Worm (Caenorhabditis elegans) whole organism, L1 larva: ENCODE results near the gene bath-36.
A peak's percentile ranks its signal among the peaks of the same experiment; 100 is the strongest.

Source experiments
- Y116A8C.19 ChIP-seq: sonication (generic microtip); optimal IDR thresholded peaks from 2 replicates; lab custom pipeline; 2016; ENCODE audit warnings: missing compliant biosample characterization, missing genetic modification characterization, borderline replicate concordance
- alr-1 ChIP-seq: fragments of 200-800 bp; sonication (Bioruptor generic); optimal IDR thresholded peaks from 2 replicates; lab custom pipeline; 2018; ENCODE audit warnings: borderline replicate concordance, mild to moderate bottlenecking, missing genetic modification characterization, missing compliant biosample characterization
- ama-1 ChIP-seq: fragments of 150-350 bp; optimal IDR thresholded peaks from 2 replicates; lab custom pipeline; 2014
- ceh-8 ChIP-seq: fragments of 200-800 bp; sonication (Bioruptor generic); optimal IDR thresholded peaks from 2 replicates; lab custom pipeline; 2018; ENCODE audit warnings: mild to moderate bottlenecking, missing genetic modification characterization, moderate library complexity, missing compliant biosample characterization
- ceh-82 ChIP-seq, 3 experiments: fragments of 150-350 bp in 1 of 3; sonication (generic microtip) in 2 of 3; optimal IDR thresholded peaks; 2 replicates each; lab custom pipeline; 2014 to 2017; ENCODE audit warnings: missing biosample characterization in 3 of 3, missing genetic modification characterization in 3 of 3
- ceh-88 ChIP-seq: fragments of 200-800 bp; sonication (Bioruptor generic); IDR thresholded peaks from 2 replicates; pipeline ENCODE4 v1.3.6; 2022; ENCODE audit warnings: missing genetic modification characterization, missing compliant biosample characterization
- ceh-90 ChIP-seq: sonication (generic microtip); optimal IDR thresholded peaks from 2 replicates; lab custom pipeline; 2016; ENCODE audit warnings: missing genetic modification characterization, missing compliant biosample characterization
- efl-1 ChIP-seq, 4 experiments: fragments of 150-350 bp; optimal IDR thresholded peaks in 3 of 4; peaks in 1 of 4; 1 replicate in 1 of 4; 2 replicates in 3 of 4; lab custom pipeline; 2014; ENCODE audit warnings: missing biosample characterization in 2 of 4, missing genetic modification characterization in 2 of 4, missing genetic modification reagents in 2 of 4
- efl-3 ChIP-seq: fragments of 200-800 bp; sonication (Bioruptor generic); optimal IDR thresholded peaks from 2 replicates; lab custom pipeline; 2018; ENCODE audit warnings: mild to moderate bottlenecking, missing genetic modification characterization, missing compliant biosample characterization
- elt-2 ChIP-seq: sonication (generic microtip); optimal IDR thresholded peaks from 2 replicates; lab custom pipeline; 2016; ENCODE audit warnings: missing genetic modification characterization, mild to moderate bottlenecking, inconsistent platforms, missing compliant biosample characterization, missing genetic modification reagents
- elt-3 ChIP-seq, 6 experiments: fragments of 150-350 bp in 1 of 6; sonication (generic microtip); optimal IDR thresholded peaks; 2 replicates each; lab custom pipeline; 2017 to 2018; ENCODE audit warnings: missing biosample characterization in 6 of 6, missing genetic modification characterization in 6 of 6, inconsistent platforms in 1 of 6
- fkh-10 ChIP-seq: sonication (generic microtip); optimal IDR thresholded peaks from 2 replicates; lab custom pipeline; 2017; ENCODE audit warnings: missing biosample characterization, missing genetic modification reagents, missing genetic modification characterization
- fkh-4 ChIP-seq: sonication (generic microtip); optimal IDR thresholded peaks from 2 replicates; lab custom pipeline; 2016; ENCODE audit warnings: missing compliant biosample characterization, missing genetic modification characterization, borderline replicate concordance
- grh-1 ChIP-seq: fragments of 200-800 bp; sonication (Bioruptor generic); IDR thresholded peaks from 2 replicates; pipeline ENCODE4 v1.3.6; 2022; ENCODE audit warnings: missing genetic modification reagents, missing genetic modification characterization, missing compliant biosample characterization
- hlh-17 ChIP-seq: fragments of 200-800 bp; sonication (Bioruptor generic); optimal IDR thresholded peaks from 2 replicates; lab custom pipeline; 2018; ENCODE audit warnings: missing genetic modification characterization, mild to moderate bottlenecking, missing compliant biosample characterization, moderate library complexity, borderline replicate concordance
- hlh-4 ChIP-seq: sonication (generic microtip); optimal IDR thresholded peaks from 2 replicates; lab custom pipeline; 2016; ENCODE audit warnings: mild to moderate bottlenecking, missing genetic modification characterization, missing compliant biosample characterization
- hpl-2 ChIP-seq: fragments of 150-350 bp; optimal IDR thresholded peaks from 2 replicates; lab custom pipeline; 2014; ENCODE audit warnings: missing biosample characterization, missing genetic modification reagents, missing genetic modification characterization
- irx-1 ChIP-seq: sonication (generic microtip); optimal IDR thresholded peaks from 2 replicates; lab custom pipeline; 2016; ENCODE audit warnings: missing genetic modification characterization, missing compliant biosample characterization
- isw-1 ChIP-seq: fragments of 200-800 bp; sonication (Bioruptor generic); IDR thresholded peaks from 2 replicates; pipeline ENCODE4 v1.3.6; 2022; ENCODE audit warnings: missing genetic modification characterization, missing compliant biosample characterization
- lin-13 ChIP-seq: fragments of 150-350 bp; optimal IDR thresholded peaks from 2 replicates; lab custom pipeline; 2014; ENCODE audit warnings: missing biosample characterization, missing genetic modification reagents, missing genetic modification characterization
- lin-35 ChIP-seq, 2 experiments: fragments of 150-350 bp; optimal IDR thresholded peaks; 2 replicates each; lab custom pipeline; 2014; ENCODE audit warnings: missing biosample characterization in 2 of 2, missing genetic modification characterization in 2 of 2, missing genetic modification reagents in 2 of 2
- lin-39 ChIP-seq: fragments of 150-350 bp; optimal IDR thresholded peaks from 2 replicates; lab custom pipeline; 2014; ENCODE audit warnings: missing biosample characterization, missing genetic modification reagents, missing genetic modification characterization
- lir-3 ChIP-seq: sonication (generic microtip); optimal IDR thresholded peaks from 2 replicates; lab custom pipeline; 2016; ENCODE audit warnings: mild to moderate bottlenecking, missing genetic modification characterization, moderate library complexity, missing compliant biosample characterization; ENCODE audit not compliant: poor library complexity
- lsy-2 ChIP-seq, 2 experiments: fragments of 150-350 bp; optimal IDR thresholded peaks; 2 replicates each; lab custom pipeline; 2014; ENCODE audit warnings: missing biosample characterization in 2 of 2, missing genetic modification characterization in 2 of 2
- mef-2 ChIP-seq: fragments of 150-350 bp; optimal IDR thresholded peaks from 2 replicates; lab custom pipeline; 2014; ENCODE audit warnings: missing biosample characterization, missing genetic modification characterization
- nhr-11 ChIP-seq: fragments of 150-350 bp; optimal IDR thresholded peaks from 2 replicates; lab custom pipeline; 2014; ENCODE audit warnings: missing biosample characterization, missing genetic modification characterization
- nhr-12 ChIP-seq: sonication (generic microtip); optimal IDR thresholded peaks from 2 replicates; lab custom pipeline; 2017; ENCODE audit warnings: missing biosample characterization, missing genetic modification characterization
- nhr-19 ChIP-seq: fragments of 200-800 bp; sonication (Bioruptor generic); conservative IDR thresholded peaks from 2 replicates; pipeline ENCODE4 v1.3.6; 2022; ENCODE audit warnings: missing genetic modification characterization, missing compliant biosample characterization
- nhr-237 ChIP-seq: fragments of 150-350 bp; optimal IDR thresholded peaks from 2 replicates; lab custom pipeline; 2014; ENCODE audit warnings: missing biosample characterization, missing genetic modification characterization
- nhr-47 ChIP-seq: sonication (generic microtip); optimal IDR thresholded peaks from 2 replicates; lab custom pipeline; 2016; ENCODE audit warnings: mild to moderate bottlenecking, missing genetic modification characterization, moderate library complexity, missing compliant biosample characterization
- nhr-71 ChIP-seq: sonication (generic microtip); optimal IDR thresholded peaks from 2 replicates; lab custom pipeline; 2016; ENCODE audit warnings: mild to moderate bottlenecking, missing genetic modification characterization, moderate library complexity, missing compliant biosample characterization
- nhr-77 ChIP-seq: fragments of 150-350 bp; optimal IDR thresholded peaks from 2 replicates; lab custom pipeline; 2014; ENCODE audit warnings: missing biosample characterization, missing genetic modification characterization
- nhr-84 ChIP-seq: sonication (generic microtip); optimal IDR thresholded peaks from 2 replicates; lab custom pipeline; 2017; ENCODE audit warnings: missing biosample characterization, missing genetic modification characterization
- nhr-85 ChIP-seq: sonication (generic microtip); peaks from one replicate; lab custom pipeline; 2016; ENCODE audit warnings: missing genetic modification characterization, inconsistent platforms, missing compliant biosample characterization
- nhr-90 ChIP-seq: sonication (generic microtip); optimal IDR thresholded peaks from 2 replicates; lab custom pipeline; 2016; ENCODE audit warnings: mild to moderate bottlenecking, missing genetic modification characterization, missing compliant biosample characterization; ENCODE audit not compliant: poor library complexity
- pag-3 ChIP-seq: sonication (generic microtip); optimal IDR thresholded peaks from 2 replicates; lab custom pipeline; 2017; ENCODE audit warnings: missing genetic modification characterization, mild to moderate bottlenecking, missing compliant biosample characterization, antibody characterized with exemption, borderline replicate concordance; ENCODE audit not compliant: insufficient read depth
- pax-3 ChIP-seq: fragments of 200-800 bp; sonication (Bioruptor generic); optimal IDR thresholded peaks from 2 replicates; lab custom pipeline; 2018; ENCODE audit warnings: mild to moderate bottlenecking, missing genetic modification characterization, moderate library complexity, missing compliant biosample characterization
- skn-1 ChIP-seq: fragments of 150-350 bp; optimal IDR thresholded peaks from 2 replicates; lab custom pipeline; 2014; ENCODE audit warnings: missing biosample characterization, missing genetic modification characterization
- snu-23 ChIP-seq: sonication (generic microtip); optimal IDR thresholded peaks from 2 replicates; lab custom pipeline; 2016; ENCODE audit warnings: missing genetic modification characterization, missing compliant biosample characterization
- sptf-1 ChIP-seq: fragments of 150-350 bp; optimal IDR thresholded peaks from 2 replicates; lab custom pipeline; 2014; ENCODE audit warnings: missing biosample characterization, missing genetic modification characterization
- sup-37 ChIP-seq: fragments of 200-800 bp; sonication (Bioruptor generic); optimal IDR thresholded peaks from 2 replicates; lab custom pipeline; 2018; ENCODE audit warnings: mild to moderate bottlenecking, missing genetic modification characterization, missing compliant biosample characterization
- tbx-2 ChIP-seq: sonication (generic microtip); optimal IDR thresholded peaks from 2 replicates; lab custom pipeline; 2016; ENCODE audit warnings: missing genetic modification characterization, missing compliant biosample characterization
- tlp-1 ChIP-seq: fragments of 150-350 bp; optimal IDR thresholded peaks from 2 replicates; lab custom pipeline; 2014; ENCODE audit warnings: missing biosample characterization, missing genetic modification characterization
- unc-62 ChIP-seq: fragments of 150-350 bp; optimal IDR thresholded peaks from 2 replicates; lab custom pipeline; 2014; ENCODE audit warnings: missing biosample characterization, missing genetic modification reagents, missing genetic modification characterization
- unc-98 ChIP-seq: fragments of 200-800 bp; sonication (Bioruptor generic); IDR thresholded peaks from 2 replicates; pipeline ENCODE4 v1.3.6; 2022; ENCODE audit warnings: missing genetic modification characterization, missing compliant biosample characterization
- xbp-1 ChIP-seq: sonication (generic microtip); optimal IDR thresholded peaks from 2 replicates; lab custom pipeline; 2016; ENCODE audit warnings: missing genetic modification characterization, missing compliant biosample characterization
- ztf-11 ChIP-seq, 2 experiments: sonication (generic microtip); optimal IDR thresholded peaks; 2 replicates each; lab custom pipeline; 2016 to 2017; ENCODE audit warnings: missing genetic modification characterization in 2 of 2, missing biosample characterization in 1 of 2, missing compliant biosample characterization in 1 of 2
- ztf-4 ChIP-seq: fragments of 150-350 bp; optimal IDR thresholded peaks from 2 replicates; lab custom pipeline; 2014; ENCODE audit warnings: missing biosample characterization, missing genetic modification characterization

Gene bath-36

DNA sequence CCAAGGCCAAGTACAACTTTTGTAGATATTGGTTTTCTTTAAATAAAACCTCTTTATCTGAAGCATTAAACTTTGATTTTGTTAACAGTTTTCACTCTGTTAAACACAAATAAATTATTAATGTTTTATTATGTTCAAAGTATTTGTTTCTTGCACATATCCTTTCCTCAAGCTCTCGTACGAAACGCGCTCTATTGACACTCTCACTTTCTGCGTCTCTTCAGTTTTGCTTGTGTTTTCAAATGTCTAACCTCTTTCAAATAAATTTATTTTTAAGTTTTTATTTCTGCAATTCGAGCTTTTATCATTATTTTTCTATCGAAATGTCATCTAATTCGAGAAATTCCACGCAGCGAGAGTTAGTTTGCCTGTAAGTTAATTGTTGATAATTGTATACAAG lies 43.9 kb upstream of the bath-36 start, which contains the start of gene K08F9.4 (continued):
- no peak for TF ChIP-seq mef-2 (tag; lab: Kevin White, UChicago)
- peak; percentile 31; the same call in 1 of the 2 replicates for TF ChIP-seq grh-1 (GFP tag; lab: Robert Waterston, UW)
- TF ChIP-seq tbx-2 (tag; lab: Kevin White, UChicago) = peak; percentile 50
- TF ChIP-seq lsy-2 (tag; optimal IDR thresholded peaks at IDR 0.05; lab: Kevin White, UChicago) = peak; percentile 75 to 82
- peak; percentile 0 for TF ChIP-seq irx-1 (tag; lab: Kevin White, UChicago)
- no peak for TF ChIP-seq tlp-1 (tag; lab: Kevin White, UChicago)
- no peak for TF ChIP-seq nhr-12 (tag; lab: Kevin White, UChicago)
- no peak for TF ChIP-seq sptf-1
- peak; percentile 80 for TF ChIP-seq nhr-71
- no peak for TF ChIP-seq ama-1 (lab: Kevin White, UChicago)
- TF ChIP-seq Y116A8C.19 (tag; lab: Kevin White, UChicago) = no peak
- TF ChIP-seq nhr-90 (tag; lab: Kevin White, UChicago) = peak; percentile 75
- peak; percentile 89 for TF ChIP-seq nhr-85 (tag; lab: Kevin White, UChicago)
- no peak for TF ChIP-seq hlh-17 (GFP tag; lab: Kevin White, UChicago)
- TF ChIP-seq hlh-4 (tag; lab: Kevin White, UChicago) = no peak
- TF ChIP-seq ceh-88 = no peak
- no peak for TF ChIP-seq pag-3 (tag; lab: Kevin White, UChicago)
- peak; percentile 68 for TF ChIP-seq nhr-47 (tag; lab: Kevin White, UChicago)
- no peak for TF ChIP-seq unc-62 (GFP tag; lab: Kevin White, UChicago)
- TF ChIP-seq elt-3 (tag; optimal IDR thresholded peaks at IDR 0.05; lab: Kevin White, UChicago) = peak in 2 of 6 experiments; percentile 26 to 72
- no peak for TF ChIP-seq lin-39
- TF ChIP-seq efl-3 (GFP tag; lab: Kevin White, UChicago) = no peak
- TF ChIP-seq sup-37 = no peak
- TF ChIP-seq ceh-82 (tag; optimal IDR thresholded peaks at IDR 0.05; lab: Kevin White, UChicago) = peak; percentile 24 to 71 (median 55)
- TF ChIP-seq skn-1 = peak; percentile 70
- TF ChIP-seq ztf-4 (tag; lab: Kevin White, UChicago) = no peak
- no peak for TF ChIP-seq isw-1 (GFP tag; lab: Robert Waterston, UW)
- TF ChIP-seq lin-13 (GFP tag; lab: Kevin White, UChicago) = peak; percentile 20
- TF ChIP-seq lir-3 (tag; lab: Kevin White, UChicago) = peak; percentile 46
- no peak for TF ChIP-seq hpl-2 (GFP tag; lab: Kevin White, UChicago)
- TF ChIP-seq xbp-1 (tag; lab: Kevin White, UChicago) = peak; percentile 63
- no peak for TF ChIP-seq nhr-19
- TF ChIP-seq fkh-10 (GFP tag; lab: Kevin White, UChicago) = no peak
- peak; percentile 55 for TF ChIP-seq nhr-237 (tag; lab: Kevin White, UChicago)
- no peak for TF ChIP-seq nhr-11
- TF ChIP-seq nhr-77 (tag; lab: Kevin White, UChicago) = no peak
- TF ChIP-seq fkh-4 (tag; lab: Kevin White, UChicago) = no peak
- TF ChIP-seq elt-2 = no peak
- no peak for TF ChIP-seq nhr-84 (tag; lab: Kevin White, UChicago)

DNA sequence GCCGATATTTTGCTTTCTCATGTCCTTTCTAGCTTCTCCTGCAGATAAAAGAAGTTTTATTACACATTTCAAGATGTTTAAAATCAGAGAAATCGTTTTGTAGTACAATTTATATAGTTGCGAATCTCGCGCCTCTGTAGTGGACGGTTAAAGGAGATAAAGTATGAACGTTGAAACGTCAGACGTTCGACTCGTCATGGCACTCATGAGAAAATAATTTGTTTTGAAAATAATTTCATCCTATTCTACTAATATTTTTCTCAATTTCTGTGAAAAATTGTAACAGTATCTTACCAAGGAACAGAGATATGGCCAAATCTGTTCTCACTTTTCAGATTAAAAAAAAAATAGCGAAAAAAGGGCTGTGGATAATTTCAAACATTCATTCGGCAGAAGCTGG lies 39.9 kb upstream of the bath-36 start, which contains the start of gene T09F5.20:
Gene T09F5.20, minus strand, starts transcription at position 101 of the 400 bp plus-strand sequence.
- TF ChIP-seq fkh-10 (GFP tag; lab: Kevin White, UChicago) = no peak
- TF ChIP-seq unc-98 = no peak
- no peak for TF ChIP-seq ceh-90
- TF ChIP-seq Y116A8C.19 (tag; lab: Kevin White, UChicago) = no peak
- no peak for TF ChIP-seq ztf-11 (tag; optimal IDR thresholded peaks at IDR 0.05; lab: Kevin White, UChicago)
- TF ChIP-seq ceh-8 (GFP tag; lab: Kevin White, UChicago) = no peak
- TF ChIP-seq nhr-85 (tag; lab: Kevin White, UChicago) = no peak
- no peak for TF ChIP-seq nhr-237 (tag; lab: Kevin White, UChicago)
- TF ChIP-seq efl-1 (optimal IDR thresholded peaks at IDR 0.05; lab: Kevin White, UChicago) = no peak
- TF ChIP-seq efl-1 (GFP tag; optimal IDR thresholded peaks at IDR 0.05 in 1 of 2; lab: Kevin White, UChicago) = no peak
- TF ChIP-seq snu-23 (GFP tag; lab: Kevin White, UChicago) = no peak
- TF ChIP-seq isw-1 (GFP tag; lab: Robert Waterston, UW) = no peak
- no peak for TF ChIP-seq tbx-2 (tag; lab: Kevin White, UChicago)
- TF ChIP-seq pax-3 = no peak
- no peak for TF ChIP-seq nhr-11
- no peak for TF ChIP-seq lin-35 (GFP tag; optimal IDR thresholded peaks at IDR 0.05; lab: Kevin White, UChicago)
- no peak for TF ChIP-seq ceh-88
- TF ChIP-seq alr-1 (tag; lab: Kevin White, UChicago) = no peak
- no peak for TF ChIP-seq unc-62 (GFP tag; lab: Kevin White, UChicago)
- TF ChIP-seq nhr-90 (tag; lab: Kevin White, UChicago) = no peak
- TF ChIP-seq, all 84 proteins: peak for 0
